Worm (Caenorhabditis elegans) whole organism, midembryonic: ENCODE data around the gene F23H12.5.
A peak's percentile ranks its signal among the peaks of the same experiment; 100 is the strongest.

Experiments
- T22C8.4 ChIP-seq: fragments of 200-800 bp; sonication (Bioruptor generic); IDR thresholded peaks from 2 replicates; pipeline ENCODE4 v1.3.6; 2022; ENCODE audit warnings: missing genetic modification characterization, missing compliant biosample characterization
- cog-1 ChIP-seq: sonication (generic microtip); optimal IDR thresholded peaks from 2 replicates; lab custom pipeline; 2016; ENCODE audit warnings: missing genetic modification characterization, missing compliant biosample characterization
- flt-1 ChIP-seq: fragments of 200-800 bp; sonication (Bioruptor generic); IDR thresholded peaks from 2 replicates; pipeline ENCODE4 v1.3.6; 2022; ENCODE audit warnings: missing genetic modification characterization, missing compliant biosample characterization
- klf-2 ChIP-seq: fragments of 200-800 bp; sonication (Bioruptor generic); conservative IDR thresholded peaks from 2 replicates; pipeline ENCODE4 v1.3.6; 2022; ENCODE audit warnings: missing genetic modification reagents, missing genetic modification characterization, missing compliant biosample characterization
- med-1 ChIP-seq: sonication (generic microtip); optimal IDR thresholded peaks from 2 replicates; lab custom pipeline; 2017; ENCODE audit warnings: missing genetic modification characterization, mild to moderate bottlenecking, missing compliant biosample characterization, antibody characterized with exemption, missing genetic modification reagents; ENCODE audit not compliant: insufficient read depth
- ref-1 ChIP-seq: fragments of 200-800 bp; sonication (Bioruptor generic); conservative IDR thresholded peaks from 2 replicates; pipeline ENCODE4 v1.3.6; 2022; ENCODE audit warnings: missing genetic modification reagents, missing genetic modification characterization, missing compliant biosample characterization
- tab-1 ChIP-seq: fragments of 200-800 bp; sonication (Bioruptor generic); IDR thresholded peaks from 2 replicates; pipeline ENCODE4 v1.3.6; 2022; ENCODE audit warnings: missing genetic modification characterization, missing compliant biosample characterization
- ztf-23 ChIP-seq: fragments of 200-800 bp; sonication (Bioruptor generic); IDR thresholded peaks from 2 replicates; pipeline ENCODE4 v1.3.6; 2022; ENCODE audit warnings: missing genetic modification reagents, missing genetic modification characterization, missing compliant biosample characterization
- ztf-29 ChIP-seq: fragments of 200-800 bp; sonication (Bioruptor generic); IDR thresholded peaks from 2 replicates; pipeline ENCODE4 v1.3.6; 2022; ENCODE audit warnings: missing genetic modification reagents, missing genetic modification characterization, missing compliant biosample characterization

Gene F23H12.5

DNA sequence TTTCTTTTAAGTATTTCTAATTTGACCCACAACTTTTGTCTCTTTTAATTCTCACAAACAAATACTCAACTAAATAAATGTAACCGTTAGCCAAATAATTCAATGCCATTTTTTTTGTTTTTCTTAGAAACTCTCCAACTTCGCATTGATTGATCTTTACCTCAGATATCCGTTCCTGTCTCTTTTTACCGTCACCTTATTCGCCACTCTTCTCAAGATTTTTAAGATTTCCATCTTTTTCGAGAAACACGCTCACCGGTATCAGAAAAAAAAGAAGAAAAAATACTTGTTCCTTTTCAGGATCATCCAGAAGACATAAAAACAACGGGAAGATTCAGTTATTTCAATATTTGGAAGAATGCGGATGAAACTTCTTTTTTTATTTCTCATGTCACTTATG, at the start of gene F23H12.5:
Gene F23H12.5, plus strand, starts transcription at position 301 of the 400 bp plus-strand sequence.
- TF ChIP-seq med-1 (GFP tag; lab: Kevin White, UChicago) (no peak), ztf-23 (GFP tag; lab: Robert Waterston, UW) (no peak), tab-1 (no peak), ztf-29 (no peak), ref-1 (GFP tag; lab: Robert Waterston, UW) (no peak), T22C8.4 (GFP tag; lab: Robert Waterston, UW) (no peak), klf-2 (GFP tag; lab: Robert Waterston, UW) (no peak), flt-1 (no peak), cog-1 (tag; lab: Kevin White, UChicago) (no peak)

DNA sequence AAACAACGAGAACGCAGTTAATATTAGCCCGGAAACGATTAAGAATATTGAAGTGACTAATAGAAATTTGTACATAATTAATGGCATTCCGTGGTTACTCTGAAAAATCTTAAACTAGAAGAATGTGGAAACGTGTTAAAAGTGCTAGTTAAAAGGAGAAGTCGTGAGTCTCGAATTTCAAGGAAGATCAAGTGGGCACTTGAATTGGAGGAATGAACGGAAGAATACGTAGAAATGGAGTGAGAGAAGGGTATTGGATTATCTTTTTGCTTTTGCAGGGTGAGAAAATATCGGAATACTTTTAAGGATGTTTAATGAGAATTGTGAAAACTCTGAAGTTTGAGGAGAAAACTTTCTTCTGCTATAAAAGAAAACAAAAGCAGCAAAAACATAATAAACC, 48.2 kb upstream of the F23H12.5 start, which contains the start of gene hpo-30:
Gene hpo-30, minus strand, starts transcription at position 101 of the 400 bp plus-strand sequence.
- no peak for TF ChIP-seq med-1 (GFP tag; lab: Kevin White, UChicago)
- TF ChIP-seq flt-1 = no peak
- no peak for TF ChIP-seq ref-1 (GFP tag; lab: Robert Waterston, UW)

DNA sequence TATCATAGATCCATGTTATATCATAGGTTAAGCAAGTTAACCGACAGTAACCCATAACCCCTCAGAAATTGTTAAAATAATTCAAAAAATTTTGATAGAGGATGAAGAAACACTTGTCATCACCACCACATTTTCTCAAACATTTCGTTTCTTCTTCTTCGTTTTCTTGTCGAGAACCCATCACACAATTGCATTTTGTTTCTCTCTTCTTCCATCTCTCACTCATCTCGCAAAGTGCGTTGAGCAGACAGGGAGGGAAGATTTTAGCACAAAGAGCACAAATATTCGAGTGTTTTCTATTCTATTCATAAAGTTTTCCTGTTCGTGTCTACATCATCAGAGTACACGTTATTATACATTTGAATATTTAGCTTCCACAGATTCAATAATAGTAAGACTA, 44.0 kb upstream of the F23H12.5 start:
- TF ChIP-seq med-1 (GFP tag; lab: Kevin White, UChicago) = no peak
- TF ChIP-seq ztf-29 = no peak
- no peak for TF ChIP-seq tab-1
- TF ChIP-seq T22C8.4 (GFP tag; lab: Robert Waterston, UW) = no peak
- TF ChIP-seq flt-1 = no peak
- no peak for TF ChIP-seq klf-2 (GFP tag; lab: Robert Waterston, UW)

DNA sequence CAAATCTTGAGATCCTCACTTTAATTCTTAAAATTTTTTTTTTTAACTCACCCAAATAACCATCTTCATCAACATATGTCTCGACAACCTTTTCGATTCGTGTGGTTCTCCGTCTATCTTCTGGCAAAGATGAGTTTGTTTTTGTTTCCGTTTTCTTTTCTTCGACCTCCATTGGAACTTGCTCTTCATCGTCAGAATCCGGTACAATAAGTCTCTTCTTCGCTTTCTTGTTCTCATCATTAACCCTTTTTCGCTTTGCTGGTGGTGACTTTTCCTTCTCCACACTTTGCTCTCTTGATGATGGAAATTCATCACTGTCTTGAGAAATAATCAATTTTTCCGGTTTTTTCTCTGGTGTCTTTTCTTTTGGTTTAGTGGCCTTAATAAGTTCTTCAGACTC, 42.4 kb upstream of the F23H12.5 start:
- no peak for TF ChIP-seq ref-1 (GFP tag; lab: Robert Waterston, UW)
- no peak for TF ChIP-seq ztf-23 (GFP tag; lab: Robert Waterston, UW)
- TF ChIP-seq ztf-29 = no peak
- TF ChIP-seq med-1 (GFP tag; lab: Kevin White, UChicago) = no peak
- no peak for TF ChIP-seq cog-1 (tag; lab: Kevin White, UChicago)
- no peak for TF ChIP-seq flt-1
- TF ChIP-seq T22C8.4 (GFP tag; lab: Robert Waterston, UW) = no peak
- no peak for TF ChIP-seq tab-1
- no peak for TF ChIP-seq klf-2 (GFP tag; lab: Robert Waterston, UW)

- no peak for TF ChIP-seq flt-1
Measured at ce11 chrV:12317080-12317479, 41.4 kb upstream of the F23H12.5 start, which contains the start of gene R04F11.3. Gene R04F11.3, minus strand, starts transcription at chrV:12317180.

ce11 chrV:12317894-12318553, 40.4 kb upstream of the F23H12.5 start, which contains the start of the genes R04F11.5 and R04F11.2:
Gene R04F11.5, minus strand, starts transcription at chrV:12318019.
Gene R04F11.2, plus strand, starts transcription at chrV:12318381.
- TF ChIP-seq cog-1 (tag; lab: Kevin White, UChicago) (peak; percentile 9), ztf-23 (GFP tag; lab: Robert Waterston, UW) (no peak)

- no peak for TF ChIP-seq tab-1
- TF ChIP-seq ztf-23 (GFP tag; lab: Robert Waterston, UW) = no peak
- TF ChIP-seq med-1 (GFP tag; lab: Kevin White, UChicago) = no peak
- no peak for TF ChIP-seq ref-1 (GFP tag; lab: Robert Waterston, UW)
- TF ChIP-seq flt-1 = no peak
- no peak for TF ChIP-seq klf-2 (GFP tag; lab: Robert Waterston, UW)
- TF ChIP-seq T22C8.4 (GFP tag; lab: Robert Waterston, UW) = no peak
- no peak for TF ChIP-seq cog-1 (tag; lab: Kevin White, UChicago)
- no peak for TF ChIP-seq ztf-29
Measured at ce11 chrV:12320274-12320839, 38.1 kb upstream of the F23H12.5 start.

- TF ChIP-seq ref-1 (GFP tag; lab: Robert Waterston, UW) (no peak), klf-2 (GFP tag; lab: Robert Waterston, UW) (no peak), flt-1 (no peak), med-1 (GFP tag; lab: Kevin White, UChicago) (no peak), T22C8.4 (GFP tag; lab: Robert Waterston, UW) (no peak), ztf-23 (GFP tag; lab: Robert Waterston, UW) (no peak), tab-1 (no peak), ztf-29 (no peak), cog-1 (tag; lab: Kevin White, UChicago) (no peak)
Measured at ce11 chrV:12326638-12327037, 31.8 kb upstream of the F23H12.5 start.

DNA sequence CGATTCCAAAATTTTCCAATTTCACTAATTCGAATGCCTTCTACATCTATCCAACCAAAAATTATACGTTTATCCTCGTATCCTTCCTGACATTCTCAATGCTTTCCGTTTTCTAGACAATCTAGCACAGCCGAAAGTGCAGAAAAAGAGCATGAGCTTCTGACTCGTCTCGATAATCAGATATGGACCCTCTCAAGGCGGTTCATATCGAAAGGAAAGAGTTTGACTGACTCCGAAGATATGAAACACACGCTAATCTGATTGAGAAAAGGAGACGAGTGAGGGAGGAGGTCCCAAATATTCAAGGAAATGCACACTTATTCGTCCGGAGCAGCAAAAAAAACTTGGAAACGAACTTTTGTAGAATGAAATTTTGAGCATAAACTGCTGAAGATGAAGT, 29.3 kb upstream of the F23H12.5 start:
- TF ChIP-seq med-1 (GFP tag; lab: Kevin White, UChicago) (no peak), klf-2 (GFP tag; lab: Robert Waterston, UW) (no peak), flt-1 (no peak), ztf-29 (no peak), tab-1 (no peak), T22C8.4 (GFP tag; lab: Robert Waterston, UW) (no peak), ztf-23 (GFP tag; lab: Robert Waterston, UW) (no peak)

DNA sequence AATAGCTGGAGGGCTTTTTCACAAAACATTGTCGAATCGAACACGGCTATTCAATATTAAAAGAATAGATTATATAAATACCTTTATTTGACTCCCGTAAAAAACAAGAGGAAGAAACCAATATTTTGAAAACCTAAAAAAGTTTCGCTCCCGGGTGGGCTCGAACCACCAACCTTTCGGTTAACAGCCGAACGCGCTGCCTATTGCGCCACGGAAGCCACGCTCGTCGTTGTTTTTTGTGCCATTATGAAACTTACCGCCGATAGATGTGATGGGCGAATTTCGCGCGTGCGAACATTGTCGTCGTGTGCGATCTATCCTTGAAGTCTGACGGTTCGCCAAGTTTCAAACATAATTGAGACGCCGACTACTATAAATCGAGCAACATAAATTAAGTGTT, 26.6 kb upstream of the F23H12.5 start:
- peak; percentile 46; the same call in 1 of the 2 replicates for TF ChIP-seq ref-1 (GFP tag; lab: Robert Waterston, UW)
- TF ChIP-seq med-1 (GFP tag; lab: Kevin White, UChicago) = no peak
- TF ChIP-seq ztf-23 (GFP tag; lab: Robert Waterston, UW) = peak; percentile 71
- peak; percentile 61; the same call in 1 of the 2 replicates for TF ChIP-seq tab-1
- peak; percentile 79 for TF ChIP-seq flt-1
- TF ChIP-seq ztf-29 = no peak
- no peak for TF ChIP-seq T22C8.4 (GFP tag; lab: Robert Waterston, UW)
- no peak for TF ChIP-seq cog-1 (tag; lab: Kevin White, UChicago)
